Fruit fly (Drosophila melanogaster): ENCODE data around the gene CG9536.

Gene CG9536

DNA sequence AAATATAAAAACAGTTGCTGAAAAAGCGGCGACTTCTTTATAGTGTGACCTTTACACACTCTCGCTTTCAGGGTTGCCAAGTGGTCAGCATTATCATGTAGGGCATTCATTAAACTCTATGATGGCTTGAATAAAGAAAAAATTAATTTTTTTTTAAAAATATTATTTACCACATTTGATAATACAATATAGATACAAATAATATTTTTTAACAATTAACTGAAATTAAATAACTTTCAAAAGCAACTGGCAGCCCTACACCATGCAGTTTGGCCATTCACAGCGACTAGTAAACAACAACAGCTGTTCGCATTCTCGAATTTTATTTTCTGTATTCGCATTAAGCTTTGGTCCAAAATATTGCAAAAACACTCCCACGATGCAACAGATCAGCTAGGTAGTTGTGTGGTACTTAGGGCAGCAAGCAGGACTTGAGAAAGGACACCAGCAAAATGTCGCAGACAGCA lies 14.0 kb upstream of the CG9536 start, which contains the start of the genes Phf5a and CG31638 (continued):
- TF ChIP-seq CG2889 (GFP tag; IDR thresholded peaks at IDR 0.05), result peak; percentile 97
- peak; percentile 74 for TF ChIP-seq Xbp1 (GFP tag; optimal IDR thresholded peaks at IDR 0.05)
- peak; percentile 22 for TF ChIP-seq CG17186 (GFP tag; optimal IDR thresholded peaks at IDR 0.05)
- TF ChIP-seq CG12236 (GFP tag; optimal IDR thresholded peaks at IDR 0.05), result peak; percentile 6
- no peak for TF ChIP-seq CG11560 (tag; IDR thresholded peaks at IDR 0.05)
- peak; percentile 87 for TF ChIP-seq BtbVII (GFP tag; optimal IDR thresholded peaks at IDR 0.05)
- peak; percentile 96 for TF ChIP-seq CG11093 (GFP tag; IDR thresholded peaks at IDR 0.05)
- peak; percentile 57 to 93 for TF ChIP-seq crp (GFP tag; optimal IDR thresholded peaks at IDR 0.05)
- peak; percentile 96 for TF ChIP-seq CG8388 (GFP tag; optimal IDR thresholded peaks at IDR 0.05)
- TF ChIP-seq CG7987 (GFP tag; optimal IDR thresholded peaks at IDR 0.05), result peak; percentile 85
- TF ChIP-seq bowl (GFP tag; IDR thresholded peaks at IDR 0.05), result 0 out of 2 replicates have a peak, but pooled peaks have one; percentile 26
- TF ChIP-seq twi (tag; optimal IDR thresholded peaks at IDR 0.05), result peak; percentile 83
- no peak for TF ChIP-seq CG7963 (GFP tag; IDR thresholded peaks at IDR 0.05; ENCODE audit: partially characterized antibody)
- no peak for TF ChIP-seq yki (optimal IDR thresholded peaks at IDR 0.05)
- TF ChIP-seq grau (tag; optimal IDR thresholded peaks at IDR 0.05), result peak; percentile 82
- TF ChIP-seq esg (GFP tag; conservative IDR thresholded peaks at IDR 0.05), result peak; percentile 65
- peak; percentile 39 for TF ChIP-seq disco-r (GFP tag; optimal IDR thresholded peaks at IDR 0.05)
- TF ChIP-seq CG30403 (GFP tag; optimal IDR thresholded peaks at IDR 0.05), result peak; percentile 98
- peak; percentile 53; the same call in 1 of the 2 replicates for TF ChIP-seq H2.0 (GFP tag; IDR thresholded peaks at IDR 0.05)
- TF ChIP-seq CG7745 (tag; optimal IDR thresholded peaks at IDR 0.05), result peak; percentile 72
- TF ChIP-seq CG13624 (GFP tag; optimal IDR thresholded peaks at IDR 0.05), result no peak
- TF ChIP-seq CG13296 (GFP tag; optimal IDR thresholded peaks at IDR 0.05), result peak; percentile 92
- no peak for TF ChIP-seq ro (GFP tag; IDR thresholded peaks at IDR 0.05)
- TF ChIP-seq Dbx (GFP tag; IDR thresholded peaks at IDR 0.05), result peak; percentile 54; the same call in 2 of the 3 replicates
- peak; percentile 97 for TF ChIP-seq CG15696 (tag; optimal IDR thresholded peaks at IDR 0.05)
- peak; percentile 28; the same call in 1 of the 2 replicates for TF ChIP-seq onecut (GFP tag; IDR thresholded peaks at IDR 0.05)
- TF ChIP-seq Oaz (GFP tag; IDR thresholded peaks at IDR 0.05), result peak; percentile 63; the same call in 1 of the 2 replicates
- TF ChIP-seq run (tag; optimal IDR thresholded peaks at IDR 0.05), result peak; percentile 87
- TF ChIP-seq en (GFP tag; optimal IDR thresholded peaks at IDR 0.05), result no peak
- peak; percentile 93 for TF ChIP-seq tap (tag; optimal IDR thresholded peaks at IDR 0.05)
- TF ChIP-seq CG12071 (GFP tag; optimal IDR thresholded peaks at IDR 0.05), result peak; percentile 76
- peak; percentile 1 for TF ChIP-seq Mes4 (GFP tag; optimal IDR thresholded peaks at IDR 0.05)
- peak; percentile 93 for TF ChIP-seq CG2120 (GFP tag; optimal IDR thresholded peaks at IDR 0.05)
- no peak for TF ChIP-seq Doc3 (GFP tag; IDR thresholded peaks at IDR 0.05; ENCODE audit: partially characterized antibody)
- TF ChIP-seq CG3995 (GFP tag; optimal IDR thresholded peaks at IDR 0.05), result peak; percentile 56
- no peak for TF ChIP-seq Sox100B (GFP tag; optimal IDR thresholded peaks at IDR 0.05)
- peak; percentile 58 for TF ChIP-seq Dip2 (GFP tag; IDR thresholded peaks at IDR 0.05)
- peak; percentile 47 for TF ChIP-seq Sin3A (optimal IDR thresholded peaks at IDR 0.05)
- peak; percentile 91 for TF ChIP-seq Doc2 (GFP tag; IDR thresholded peaks at IDR 0.05)
- TF ChIP-seq nau (GFP tag; optimal IDR thresholded peaks at IDR 0.05), result no peak
- TF ChIP-seq Six4 (GFP tag; optimal IDR thresholded peaks at IDR 0.05), result peak; percentile 95
- peak; percentile 72 for TF ChIP-seq sd (tag; optimal IDR thresholded peaks at IDR 0.05)
- TF ChIP-seq Fer3 (tag; optimal IDR thresholded peaks at IDR 0.05), result peak; percentile 97
- TF ChIP-seq Usf (GFP tag; optimal IDR thresholded peaks at IDR 0.05), result peak; percentile 58
- TF ChIP-seq Max (GFP tag; optimal IDR thresholded peaks at IDR 0.05), result peak; percentile 62
- TF ChIP-seq CG17612 (GFP tag; IDR thresholded peaks at IDR 0.05), result peak; percentile 94
- peak; percentile 63 for TF ChIP-seq Elba2 (GFP tag; optimal IDR thresholded peaks at IDR 0.05)
- peak; percentile 74 for TF ChIP-seq Hand (GFP tag; optimal IDR thresholded peaks at IDR 0.05)
- TF ChIP-seq CG10321 (GFP tag; IDR thresholded peaks at IDR 0.05), result peak; percentile 58; the same call in 1 of the 2 replicates
- peak; percentile 93 for TF ChIP-seq croc (GFP tag; conservative IDR thresholded peaks at IDR 0.05)
- TF ChIP-seq chm (GFP tag; IDR thresholded peaks at IDR 0.05), result peak; percentile 77
